Fruit fly (Drosophila melanogaster) whole organism, embryonic: ENCODE data around the gene CG6005.

Experiments used
- Asciz ChIP-seq: fragments of 200-800 bp; sonication (Bioruptor generic); optimal IDR thresholded peaks from 2 replicates; lab custom pipeline; 2017; ENCODE audit warnings: missing biosample characterization, mild to moderate bottlenecking, missing genetic modification characterization, missing genetic modification reagents
- B-H1 ChIP-seq: fragments of 200-800 bp; sonication (Bioruptor generic); IDR thresholded peaks from 3 replicates; pipeline ENCODE4 v1.3.6; 2022; ENCODE audit warnings: missing biosample characterization, missing genetic modification characterization
- CG10959 ChIP-seq: fragments of 200-800 bp; sonication (Bioruptor generic); IDR thresholded peaks from 2 replicates; pipeline ENCODE4 v1.3.6; 2022; ENCODE audit warnings: missing biosample characterization, missing genetic modification characterization
- CG11247 ChIP-seq: fragments of 200-800 bp; sonication (Bioruptor generic); IDR thresholded peaks from 2 replicates; pipeline ENCODE4 v1.3.6; 2022; ENCODE audit warnings: missing biosample characterization, missing genetic modification characterization
- CG14014 ChIP-seq: fragments of 200-800 bp; sonication (Bioruptor generic); IDR thresholded peaks from 2 replicates; pipeline ENCODE4 v1.3.6; 2022; ENCODE audit warnings: missing biosample characterization, missing genetic modification characterization
- CG14667 ChIP-seq: fragments of 200-800 bp; sonication (Bioruptor generic); IDR thresholded peaks from 2 replicates; pipeline ENCODE4 v1.3.6; 2022; ENCODE audit warnings: missing biosample characterization, missing genetic modification characterization
- CG15696 ChIP-seq: fragments of 200-800 bp; sonication (Bioruptor generic); optimal IDR thresholded peaks from 2 replicates; lab custom pipeline; 2019; ENCODE audit warnings: missing biosample characterization, mild to moderate bottlenecking, missing genetic modification characterization, moderate library complexity
- CG17568 ChIP-seq: fragments of 200-800 bp; sonication (Bioruptor generic); optimal IDR thresholded peaks from 2 replicates; lab custom pipeline; 2018; ENCODE audit warnings: missing biosample characterization, mild to moderate bottlenecking, missing genetic modification characterization, moderate library complexity
- CG17612 ChIP-seq: fragments of 200-800 bp; sonication (Bioruptor generic); IDR thresholded peaks from 2 replicates; pipeline ENCODE4 v1.3.6; 2022; ENCODE audit warnings: missing biosample characterization, missing genetic modification characterization
- CG18262 ChIP-seq: fragments of 200-800 bp; optimal IDR thresholded peaks from 3 replicates; lab custom pipeline; 2019; ENCODE audit warnings: missing biosample characterization, mild to moderate bottlenecking, missing genetic modification characterization, moderate library complexity
- CG18764 ChIP-seq: fragments of 200-800 bp; sonication (Bioruptor generic); optimal IDR thresholded peaks from 3 replicates; lab custom pipeline; 2016; ENCODE audit warnings: missing biosample characterization, missing genetic modification characterization
- CG2712 ChIP-seq: fragments of 200-800 bp; optimal IDR thresholded peaks from 3 replicates; lab custom pipeline; 2019; ENCODE audit warnings: missing biosample characterization, mild to moderate bottlenecking, missing genetic modification characterization, moderate library complexity
- CG2875 ChIP-seq: fragments of 200-800 bp; sonication (Bioruptor generic); optimal IDR thresholded peaks from 2 replicates; lab custom pipeline; 2017; ENCODE audit warnings: missing biosample characterization, mild to moderate bottlenecking, missing genetic modification characterization, missing genetic modification reagents
- CG34422 ChIP-seq: fragments of 200-800 bp; sonication (Bioruptor generic); IDR thresholded peaks from 3 replicates; pipeline ENCODE4 v1.3.6; 2022; ENCODE audit warnings: missing biosample characterization, missing genetic modification characterization
- CG42726 ChIP-seq: fragments of 200-800 bp; sonication (Bioruptor generic); IDR thresholded peaks from 2 replicates; pipeline ENCODE4 v1.3.6; 2022; ENCODE audit warnings: missing biosample characterization, missing genetic modification characterization; ENCODE audit not compliant: partially characterized antibody
- CG43689 ChIP-seq: fragments of 200-800 bp; sonication (Bioruptor generic); IDR thresholded peaks from 2 replicates; pipeline ENCODE4 v1.3.6; 2022; ENCODE audit warnings: missing biosample characterization, missing genetic modification characterization
- CG4707 ChIP-seq: fragments of 200-800 bp; sonication (Bioruptor generic); optimal IDR thresholded peaks from 2 replicates; lab custom pipeline; 2018; ENCODE audit warnings: missing biosample characterization, mild to moderate bottlenecking, missing genetic modification characterization, moderate library complexity
- CG6654 ChIP-seq: fragments of 200-800 bp; sonication (Bioruptor generic); optimal IDR thresholded peaks from 2 replicates; lab custom pipeline; 2017; ENCODE audit warnings: missing biosample characterization, mild to moderate bottlenecking, missing genetic modification characterization
- CG6791 ChIP-seq: fragments of 200-800 bp; sonication (Bioruptor generic); IDR thresholded peaks from 3 replicates; pipeline ENCODE4 v1.3.6; 2022; ENCODE audit warnings: missing biosample characterization, missing genetic modification characterization; ENCODE audit not compliant: partially characterized antibody
- CG7271 ChIP-seq: fragments of 200-800 bp; sonication (Bioruptor generic); optimal IDR thresholded peaks from 2 replicates; lab custom pipeline; 2018; ENCODE audit warnings: missing biosample characterization, mild to moderate bottlenecking, missing genetic modification characterization, moderate library complexity
- CG7556 ChIP-seq: fragments of 200-800 bp; sonication (Bioruptor generic); optimal IDR thresholded peaks from 2 replicates; lab custom pipeline; 2017; ENCODE audit warnings: missing biosample characterization, mild to moderate bottlenecking, missing genetic modification characterization
- CG7839 ChIP-seq: fragments of 200-800 bp; sonication (Bioruptor generic); optimal IDR thresholded peaks from 3 replicates; lab custom pipeline; 2018; ENCODE audit warnings: missing biosample characterization, mild to moderate bottlenecking, missing genetic modification characterization, moderate library complexity
- CG9215 ChIP-seq: fragments of 200-800 bp; sonication (Bioruptor generic); IDR thresholded peaks from 2 replicates; pipeline ENCODE4 v1.3.6; 2022; ENCODE audit warnings: missing biosample characterization, missing genetic modification characterization
- CG9797 ChIP-seq: fragments of 200-800 bp; sonication (Bioruptor generic); optimal IDR thresholded peaks from 3 replicates; lab custom pipeline; 2018; ENCODE audit warnings: missing biosample characterization, mild to moderate bottlenecking, missing genetic modification characterization
- Fer1 ChIP-seq: fragments of 200-800 bp; sonication (Bioruptor generic); optimal IDR thresholded peaks from 2 replicates; lab custom pipeline; 2017; ENCODE audit warnings: missing biosample characterization, mild to moderate bottlenecking, missing genetic modification characterization
- H2.0 ChIP-seq: fragments of 200-800 bp; sonication (Bioruptor generic); IDR thresholded peaks from 2 replicates; pipeline ENCODE4 v1.3.6; 2022; ENCODE audit warnings: missing biosample characterization, missing genetic modification characterization
- Hr39 ChIP-seq: fragments of >200 bp; optimal IDR thresholded peaks from 2 replicates; lab custom pipeline; 2017
- Mad ChIP-seq: fragments of 200-800 bp; sonication (Bioruptor generic); optimal IDR thresholded peaks from 2 replicates; lab custom pipeline; 2016; ENCODE audit warnings: missing biosample characterization, missing genetic modification characterization
- NFAT ChIP-seq: fragments of 200-800 bp; sonication (Bioruptor generic); IDR thresholded peaks from 2 replicates; pipeline ENCODE4 v1.3.6; 2022; ENCODE audit warnings: missing biosample characterization, missing genetic modification characterization
- Nf-YB ChIP-seq: fragments of 200-800 bp; sonication (Bioruptor generic); optimal IDR thresholded peaks from 3 replicates; lab custom pipeline; 2019; ENCODE audit warnings: missing biosample characterization, mild to moderate bottlenecking, missing genetic modification characterization, moderate library complexity
- NfI ChIP-seq: fragments of 200-800 bp; sonication (Bioruptor generic); optimal IDR thresholded peaks from 3 replicates; lab custom pipeline; 2018; ENCODE audit warnings: missing biosample characterization, mild to moderate bottlenecking, missing genetic modification characterization, moderate library complexity
- Opbp ChIP-seq: fragments of 200-800 bp; sonication (Bioruptor generic); IDR thresholded peaks from 3 replicates; pipeline ENCODE4 v1.3.6; 2022; ENCODE audit warnings: missing biosample characterization, missing genetic modification characterization; ENCODE audit not compliant: partially characterized antibody
- ab ChIP-seq: fragments of 200-800 bp; sonication (Bioruptor generic); optimal IDR thresholded peaks from 2 replicates; lab custom pipeline; 2016; ENCODE audit warnings: missing biosample characterization, missing genetic modification characterization
- amos ChIP-seq: fragments of 200-800 bp; sonication (Bioruptor generic); IDR thresholded peaks from 2 replicates; pipeline ENCODE4 v1.3.6; 2022; ENCODE audit warnings: missing biosample characterization, missing genetic modification characterization; ENCODE audit not compliant: partially characterized antibody
- ase ChIP-seq: fragments of 200-800 bp; sonication (Bioruptor generic); IDR thresholded peaks from 3 replicates; pipeline ENCODE4 v1.3.6; 2022; ENCODE audit warnings: missing biosample characterization, missing genetic modification characterization
- az2 ChIP-seq: fragments of 200-800 bp; sonication (Bioruptor generic); optimal IDR thresholded peaks from 3 replicates; lab custom pipeline; 2016; ENCODE audit warnings: missing biosample characterization, missing genetic modification characterization
- corto ChIP-seq: fragments of 200-800 bp; sonication (Bioruptor generic); optimal IDR thresholded peaks from 2 replicates; lab custom pipeline; 2016; ENCODE audit warnings: missing biosample characterization, mild to moderate bottlenecking, missing genetic modification characterization, moderate library complexity
- dmrt11E ChIP-seq: fragments of 200-800 bp; sonication (Bioruptor generic); optimal IDR thresholded peaks from 3 replicates; lab custom pipeline; 2018; ENCODE audit warnings: missing biosample characterization, mild to moderate bottlenecking, missing genetic modification characterization, moderate library complexity
- fu2 ChIP-seq: fragments of 200-800 bp; sonication (Bioruptor generic); optimal IDR thresholded peaks from 2 replicates; lab custom pipeline; 2016; ENCODE audit warnings: missing biosample characterization, missing genetic modification characterization
- grau ChIP-seq: fragments of 200-800 bp; optimal IDR thresholded peaks from 3 replicates; lab custom pipeline; 2019; ENCODE audit warnings: missing biosample characterization, mild to moderate bottlenecking, missing genetic modification characterization, moderate library complexity
- grn ChIP-seq: fragments of 200-800 bp; sonication (Bioruptor generic); optimal IDR thresholded peaks from 3 replicates; lab custom pipeline; 2017; ENCODE audit warnings: missing biosample characterization, missing genetic modification characterization
- ham ChIP-seq: fragments of 200-800 bp; sonication (Bioruptor generic); IDR thresholded peaks from 2 replicates; pipeline ENCODE4 v1.3.6; 2022; ENCODE audit warnings: missing biosample characterization, missing genetic modification characterization
- hb ChIP-seq: fragments of 200-800 bp; sonication (Bioruptor generic); IDR thresholded peaks from 3 replicates; pipeline ENCODE4 v1.3.6; 2022; ENCODE audit warnings: missing biosample characterization, missing genetic modification characterization; ENCODE audit not compliant: partially characterized antibody
- nerfin-2 ChIP-seq: fragments of 200-800 bp; sonication (Bioruptor generic); IDR thresholded peaks from 2 replicates; pipeline ENCODE4 v1.3.6; 2022; ENCODE audit warnings: missing biosample characterization, missing genetic modification characterization; ENCODE audit not compliant: partially characterized antibody
- phol ChIP-seq: fragments of 200-800 bp; sonication (Bioruptor generic); optimal IDR thresholded peaks from 3 replicates; lab custom pipeline; 2018; ENCODE audit warnings: missing biosample characterization, mild to moderate bottlenecking, missing genetic modification characterization, moderate library complexity
- pros ChIP-seq: fragments of 200-800 bp; sonication (Bioruptor generic); optimal IDR thresholded peaks from 3 replicates; lab custom pipeline; 2019; ENCODE audit warnings: missing biosample characterization, mild to moderate bottlenecking, missing genetic modification characterization, moderate library complexity
- psq ChIP-seq: fragments of 200-800 bp; sonication (Bioruptor generic); optimal IDR thresholded peaks from 2 replicates; lab custom pipeline; 2017; ENCODE audit warnings: missing biosample characterization, missing genetic modification characterization
- ranshi ChIP-seq: fragments of 200-800 bp; sonication (Bioruptor generic); IDR thresholded peaks from 2 replicates; pipeline ENCODE4 v1.3.6; 2022; ENCODE audit warnings: missing biosample characterization, missing genetic modification characterization
- twi ChIP-seq: fragments of 200-800 bp; optimal IDR thresholded peaks from 2 replicates; lab custom pipeline; 2019; ENCODE audit warnings: missing biosample characterization, mild to moderate bottlenecking, missing genetic modification characterization, moderate library complexity
- vvl ChIP-seq: fragments of 200-800 bp; sonication (Bioruptor generic); IDR thresholded peaks from 2 replicates; pipeline ENCODE4 v1.3.6; 2022; ENCODE audit warnings: missing biosample characterization, missing genetic modification characterization

Gene CG6005

dm6 chr3R:19028758-19029157 lies 4.9 kb upstream of the CG6005 start, which contains the start of the genes GatA and P5cr (continued):
- TF ChIP-seq CG43689 (GFP tag; lab: Robert Waterston, UW) (no peak; the same call in 1 of the 2 replicates), NFAT (GFP tag; lab: Robert Waterston, UW) (peak; percentile 97), Fer1 (GFP tag; lab: Kevin White, UChicago) (peak; percentile 81), CG2875 (GFP tag; lab: Kevin White, UChicago) (no peak), nerfin-2 (GFP tag; lab: Robert Waterston, UW) (no peak), CG4707 (GFP tag; lab: Kevin White, UChicago) (peak; percentile 41), H2.0 (GFP tag; lab: Robert Waterston, UW) (peak; percentile 81), CG17612 (GFP tag; lab: Robert Waterston, UW) (no peak), CG11247 (GFP tag; lab: Robert Waterston, UW) (peak; percentile 90), CG18764 (GFP tag; lab: Kevin White, UChicago) (peak; percentile 67), grn (GFP tag; lab: Kevin White, UChicago) (peak; percentile 74), ase (GFP tag; lab: Robert Waterston, UW) (peak; percentile 54; the same call in 2 of the 3 replicates), dmrt11E (tag; lab: Kevin White, UChicago) (no peak), CG14667 (peak; percentile 57), hb (no peak), ab (GFP tag; lab: Kevin White, UChicago) (peak; percentile 38), CG9797 (GFP tag; lab: Kevin White, UChicago) (peak; percentile 37), CG6791 (GFP tag; lab: Robert Waterston, UW) (no peak), twi (tag; lab: Kevin White, UChicago) (peak; percentile 32), ranshi (GFP tag; lab: Robert Waterston, UW) (peak; percentile 80), CG7839 (tag; lab: Kevin White, UChicago) (peak; percentile 80), CG42726 (GFP tag; lab: Robert Waterston, UW) (peak; percentile 43; the same call in 1 of the 2 replicates), psq (GFP tag; lab: Kevin White, UChicago) (peak; percentile 19), NfI (GFP tag; lab: Kevin White, UChicago) (peak; percentile 90), ham (peak; percentile 26; the same call in 1 of the 2 replicates), CG7271 (tag; lab: Kevin White, UChicago) (no peak), CG10959 (no peak), CG9215 (peak; percentile 73), amos (no peak; the same call in 1 of the 2 replicates), Mad (peak; percentile 78), grau (tag; lab: Kevin White, UChicago) (peak; percentile 82), CG17568 (GFP tag; lab: Kevin White, UChicago) (no peak), CG14014 (GFP tag; lab: Robert Waterston, UW) (peak; percentile 90), B-H1 (GFP tag; lab: Robert Waterston, UW) (peak; percentile 48; the same call in 1 of the 3 replicates), corto (GFP tag; lab: Kevin White, UChicago) (no peak), Nf-YB (peak; percentile 15), Opbp (GFP tag; lab: Robert Waterston, UW) (no peak), CG34422 (GFP tag; lab: Robert Waterston, UW) (peak; percentile 77; the same call in 1 of the 3 replicates), pros (no peak), CG18262 (tag; lab: Kevin White, UChicago) (peak; percentile 32), CG15696 (tag; lab: Kevin White, UChicago) (peak; percentile 6), CG6654 (GFP tag; lab: Kevin White, UChicago) (peak; percentile 42), vvl (peak; percentile 87), CG7556 (GFP tag; lab: Kevin White, UChicago) (peak; percentile 61), Asciz (no peak), fu2 (GFP tag; lab: Kevin White, UChicago) (peak; percentile 92), phol (tag; lab: Kevin White, UChicago) (peak; percentile 42), az2 (GFP tag; lab: Kevin White, UChicago) (peak; percentile 82), CG2712 (tag; lab: Kevin White, UChicago) (peak; percentile 35), Hr39 (lab: Kevin White, UChicago) (no peak)
